Worm (Caenorhabditis elegans): ENCODE measurements around the gene Y38H6C.13.

ce11 chrV:20486549-20486948 is 41.0 kb upstream of the Y38H6C.13 start:
- TF ChIP-seq npax-4 (tag; optimal IDR thresholded peaks at IDR 0.05) (no peak), lim-6 (tag; optimal IDR thresholded peaks at IDR 0.05) (no peak), fkh-10 (GFP tag; optimal IDR thresholded peaks at IDR 0.05) (no peak), Y22D7AL.16 (tag; optimal IDR thresholded peaks at IDR 0.05) (no peak), odd-2 (tag; optimal IDR thresholded peaks at IDR 0.05) (no peak), gmeb-2 (tag; optimal IDR thresholded peaks at IDR 0.05) (no peak), unc-3 (GFP tag; conservative IDR thresholded peaks at IDR 0.05) (no peak), unc-3 (tag; optimal IDR thresholded peaks at IDR 0.05) (no peak), nhr-11 (tag; optimal IDR thresholded peaks at IDR 0.05) (no peak), ttx-3 (tag; optimal IDR thresholded peaks at IDR 0.05) (no peak), ama-1 (optimal IDR thresholded peaks at IDR 0.05) (no peak)
